Worm (Caenorhabditis elegans) whole organism, young adult: ENCODE measurements around the gene lelo-1.

ENCODE experiments used
- B0019.2 ChIP-seq: fragments of 200-800 bp; sonication (Bioruptor generic); conservative IDR thresholded peaks from 2 replicates; pipeline ENCODE4 v1.3.6; 2022; ENCODE audit warnings: missing genetic modification reagents, missing genetic modification characterization, missing compliant biosample characterization
- B0261.1 ChIP-seq: sonication (generic microtip); optimal IDR thresholded peaks from 2 replicates; lab custom pipeline; 2016; ENCODE audit warnings: mild to moderate bottlenecking, missing genetic modification characterization, moderate library complexity, missing compliant biosample characterization
- F22D6.2 ChIP-seq: sonication (generic microtip); optimal IDR thresholded peaks from 2 replicates; lab custom pipeline; 2016; ENCODE audit warnings: mild to moderate bottlenecking, missing genetic modification characterization, missing compliant biosample characterization
- F33H1.4 ChIP-seq: fragments of 200-800 bp; sonication (Bioruptor generic); IDR thresholded peaks from 2 replicates; pipeline ENCODE4 v1.3.6; 2022; ENCODE audit warnings: missing genetic modification reagents, missing genetic modification characterization, missing compliant biosample characterization
- F37B4.10 ChIP-seq: fragments of 200-800 bp; sonication (Bioruptor generic); IDR thresholded peaks from 2 replicates; pipeline ENCODE4 v1.3.6; 2022; ENCODE audit warnings: missing genetic modification characterization, missing compliant biosample characterization
- F39B2.1 ChIP-seq: fragments of 200-800 bp; sonication (Bioruptor generic); IDR thresholded peaks from 2 replicates; pipeline ENCODE4 v1.3.6; 2022; ENCODE audit warnings: missing genetic modification reagents, missing genetic modification characterization, missing compliant biosample characterization
- F55B11.4 ChIP-seq: sonication (generic microtip); optimal IDR thresholded peaks from 2 replicates; lab custom pipeline; 2016; ENCODE audit warnings: missing compliant biosample characterization, missing genetic modification characterization, borderline replicate concordance; ENCODE audit not compliant: insufficient read depth
- T07F8.4 ChIP-seq: sonication (generic microtip); optimal IDR thresholded peaks from 2 replicates; lab custom pipeline; 2016; ENCODE audit warnings: mild to moderate bottlenecking, missing genetic modification characterization, moderate library complexity, missing compliant biosample characterization
- Y67H2A.10 ChIP-seq: fragments of 200-800 bp; sonication (Bioruptor generic); conservative IDR thresholded peaks from 2 replicates; pipeline ENCODE4 v1.3.6; 2022; ENCODE audit warnings: missing genetic modification reagents, missing genetic modification characterization, missing compliant biosample characterization
- ZK185.1 ChIP-seq: sonication (generic microtip); optimal IDR thresholded peaks from 2 replicates; lab custom pipeline; 2016; ENCODE audit warnings: mild to moderate bottlenecking, missing genetic modification characterization, missing compliant biosample characterization; ENCODE audit not compliant: poor library complexity, severe bottlenecking
- attf-5 ChIP-seq: fragments of 200-800 bp; sonication (Bioruptor generic); optimal IDR thresholded peaks from 2 replicates; lab custom pipeline; 2018; ENCODE audit warnings: mild to moderate bottlenecking, missing genetic modification characterization, missing compliant biosample characterization
- bed-2 ChIP-seq: fragments of 200-800 bp; sonication (Bioruptor generic); IDR thresholded peaks from 2 replicates; pipeline ENCODE4 v1.3.6; 2022; ENCODE audit warnings: missing genetic modification reagents, missing genetic modification characterization, missing compliant biosample characterization
- cebp-1 ChIP-seq, 2 experiments: fragments of 200-800 bp in 1 of 2; sonication (Bioruptor generic) in 1 of 2; sonication (generic microtip) in 1 of 2; IDR thresholded peaks in 1 of 2; optimal IDR thresholded peaks in 1 of 2; 2 replicates each; pipeline versions ENCODE4 v1.3.6 to Lab custom; 2017 to 2022; ENCODE audit warnings: missing compliant biosample characterization in 2 of 2, missing genetic modification characterization in 2 of 2, mild to moderate bottlenecking in 1 of 2, missing genetic modification reagents in 1 of 2, moderate library complexity in 1 of 2
- ceh-40 ChIP-seq: fragments of 200-800 bp; sonication (Bioruptor generic); IDR thresholded peaks from 2 replicates; pipeline ENCODE4 v1.3.6; 2022; ENCODE audit warnings: missing genetic modification characterization, missing compliant biosample characterization
- dpl-1 ChIP-seq: fragments of 150-350 bp; optimal IDR thresholded peaks from 2 replicates; lab custom pipeline; 2014; ENCODE audit warnings: missing biosample characterization, missing genetic modification reagents, missing genetic modification characterization
- fkh-3 ChIP-seq: sonication (generic microtip); optimal IDR thresholded peaks from 2 replicates; lab custom pipeline; 2016; ENCODE audit warnings: mild to moderate bottlenecking, missing genetic modification characterization, missing compliant biosample characterization
- hlh-12 ChIP-seq: sonication (generic microtip); optimal IDR thresholded peaks from 2 replicates; lab custom pipeline; 2016; ENCODE audit warnings: missing genetic modification characterization, missing compliant biosample characterization
- hsf-1 ChIP-seq: fragments of 200-800 bp; sonication (Bioruptor generic); IDR thresholded peaks from 2 replicates; pipeline ENCODE4 v1.3.6; 2022; ENCODE audit warnings: missing genetic modification reagents, missing genetic modification characterization, missing compliant biosample characterization
- let-607 ChIP-seq, 2 experiments: fragments of 200-800 bp in 1 of 2; sonication (Bioruptor generic) in 1 of 2; sonication (generic microtip) in 1 of 2; optimal IDR thresholded peaks; 2 replicates each; lab custom pipeline; 2016 to 2018; ENCODE audit warnings: mild to moderate bottlenecking in 2 of 2, missing compliant biosample characterization in 2 of 2, missing genetic modification characterization in 2 of 2, moderate library complexity in 2 of 2, missing genotype in 1 of 2
- madf-8 ChIP-seq: fragments of 200-800 bp; sonication (Bioruptor generic); conservative IDR thresholded peaks from 2 replicates; pipeline ENCODE4 v1.3.6; 2022; ENCODE audit warnings: missing genetic modification reagents, missing genetic modification characterization, missing compliant biosample characterization
- mel-28 ChIP-seq: sonication (generic microtip); optimal IDR thresholded peaks from 2 replicates; lab custom pipeline; 2016; ENCODE audit warnings: borderline replicate concordance, mild to moderate bottlenecking, missing genetic modification characterization, missing compliant biosample characterization
- nfyb-1 ChIP-seq: fragments of 200-800 bp; sonication (Bioruptor generic); IDR thresholded peaks from 2 replicates; pipeline ENCODE4 v1.3.6; 2022; ENCODE audit warnings: missing genetic modification reagents, missing genetic modification characterization, missing compliant biosample characterization
- nhr-179 ChIP-seq: sonication (generic microtip); optimal IDR thresholded peaks from 2 replicates; lab custom pipeline; 2016; ENCODE audit warnings: mild to moderate bottlenecking, missing genetic modification characterization, missing compliant biosample characterization
- nhr-27 ChIP-seq: fragments of 200-800 bp; sonication (Bioruptor generic); optimal IDR thresholded peaks from 2 replicates; lab custom pipeline; 2018; ENCODE audit warnings: mild to moderate bottlenecking, missing genetic modification characterization, moderate library complexity, missing compliant biosample characterization
- nhr-80 ChIP-seq: sonication (generic microtip); optimal IDR thresholded peaks from 2 replicates; lab custom pipeline; 2016; ENCODE audit warnings: missing genetic modification characterization, missing compliant biosample characterization
- rec-8 ChIP-seq, 2 experiments: sonication (generic microtip); optimal IDR thresholded peaks; 2 replicates each; lab custom pipeline; 2016; ENCODE audit warnings: mild to moderate bottlenecking in 2 of 2, missing genetic modification characterization in 2 of 2, missing genetic modification reagents in 2 of 2, missing genotype in 2 of 2, missing biosample characterization in 1 of 2, missing compliant biosample characterization in 1 of 2, moderate library complexity in 1 of 2
- snpc-3.4 ChIP-seq: sonication (generic microtip); optimal IDR thresholded peaks from 2 replicates; lab custom pipeline; 2017; ENCODE audit warnings: missing genetic modification characterization, mild to moderate bottlenecking, missing compliant biosample characterization, antibody characterized with exemption, moderate library complexity, missing genotype, missing genetic modification reagents
- snpc-4 ChIP-seq, 5 experiments: fragments of 150-350 bp in 1 of 5; sonication (generic microtip) in 4 of 5; optimal IDR thresholded peaks; 2 replicates each; lab custom pipeline; 2014 to 2018; ENCODE audit warnings: missing genetic modification characterization in 5 of 5, missing biosample characterization in 3 of 5, antibody characterized with exemption in 2 of 5, mild to moderate bottlenecking in 2 of 5, missing compliant biosample characterization in 2 of 5, missing genotype in 2 of 5, moderate library complexity in 2 of 5, missing genetic modification reagents in 1 of 5
- tbx-9 ChIP-seq: sonication (generic microtip); optimal IDR thresholded peaks from 2 replicates; lab custom pipeline; 2016; ENCODE audit warnings: borderline replicate concordance, missing genetic modification characterization, inconsistent platforms, missing compliant biosample characterization
- unc-130 ChIP-seq: sonication (generic microtip); optimal IDR thresholded peaks from 2 replicates; lab custom pipeline; 2016; ENCODE audit warnings: missing genetic modification reagents, missing genetic modification characterization, missing compliant biosample characterization
- unc-62 ChIP-seq: fragments of 150-350 bp; optimal IDR thresholded peaks from 2 replicates; lab custom pipeline; 2014; ENCODE audit warnings: missing biosample characterization, missing genetic modification reagents, missing genetic modification characterization
- zfh-2 ChIP-seq: fragments of 200-800 bp; sonication (Bioruptor generic); conservative IDR thresholded peaks from 2 replicates; pipeline ENCODE4 v1.3.6; 2022; ENCODE audit warnings: missing genetic modification reagents, missing genetic modification characterization, missing compliant biosample characterization
- ztf-22 ChIP-seq: fragments of 200-800 bp; sonication (Bioruptor generic); optimal IDR thresholded peaks from 2 replicates; lab custom pipeline; 2018; ENCODE audit warnings: mild to moderate bottlenecking, missing genetic modification characterization, moderate library complexity, missing compliant biosample characterization
- ztf-26 ChIP-seq: sonication (generic microtip); optimal IDR thresholded peaks from 2 replicates; lab custom pipeline; 2017; ENCODE audit warnings: missing genetic modification characterization, missing compliant biosample characterization
- ztf-3 ChIP-seq: fragments of 200-800 bp; sonication (Bioruptor generic); optimal IDR thresholded peaks from 2 replicates; lab custom pipeline; 2018; ENCODE audit warnings: mild to moderate bottlenecking, missing genetic modification characterization, missing compliant biosample characterization
- ztf-6 ChIP-seq: fragments of 200-800 bp; sonication (Bioruptor generic); IDR thresholded peaks from 2 replicates; pipeline ENCODE4 v1.3.6; 2022; ENCODE audit warnings: missing genetic modification reagents, missing genetic modification characterization, missing compliant biosample characterization

The lelo-1 gene

ce11 chrII:6236093-6236945, 9.8 kb upstream of the lelo-1 start (continued):
- TF ChIP-seq B0261.1 (tag; lab: Kevin White, UChicago) = no peak
- TF ChIP-seq F39B2.1 (GFP tag; lab: Robert Waterston, UW) = no peak
- TF ChIP-seq B0019.2 (GFP tag; lab: Robert Waterston, UW) = no peak
- no peak for TF ChIP-seq F55B11.4
- TF ChIP-seq nhr-27 (tag; lab: Kevin White, UChicago) = no peak
- no peak for TF ChIP-seq hsf-1 (GFP tag; lab: Robert Waterston, UW)
- TF ChIP-seq nfyb-1 (GFP tag; lab: Robert Waterston, UW) = no peak
- TF ChIP-seq snpc-4 (GFP tag; optimal IDR thresholded peaks at IDR 0.05; lab: Kevin White, UChicago) = no peak
- TF ChIP-seq snpc-4 (tag; optimal IDR thresholded peaks at IDR 0.05; lab: Kevin White, UChicago) = peak in 1 of 4 experiments; percentile 20
- no peak for TF ChIP-seq rec-8 (tag; optimal IDR thresholded peaks at IDR 0.05; lab: Kevin White, UChicago)
- TF ChIP-seq ztf-6 (GFP tag; lab: Robert Waterston, UW) = no peak
- TF ChIP-seq tbx-9 (tag; lab: Kevin White, UChicago) = no peak
- no peak for TF ChIP-seq unc-62 (GFP tag; lab: Kevin White, UChicago)
- no peak for TF ChIP-seq fkh-3 (tag; lab: Kevin White, UChicago)
- TF ChIP-seq unc-130 (GFP tag; lab: Kevin White, UChicago) = no peak
- TF ChIP-seq ztf-26 (tag; lab: Kevin White, UChicago) = no peak
- no peak for TF ChIP-seq mel-28 (tag; lab: Kevin White, UChicago)
- TF ChIP-seq attf-5 (GFP tag; lab: Kevin White, UChicago) = peak; percentile 15
- TF ChIP-seq nhr-80 (tag; lab: Kevin White, UChicago) = peak; percentile 39
- TF ChIP-seq zfh-2 (GFP tag; lab: Robert Waterston, UW) = no peak
- peak; percentile 71; the same call in 1 of the 2 replicates for TF ChIP-seq cebp-1 (GFP tag; IDR thresholded peaks at IDR 0.05; lab: Robert Waterston, UW)
- peak; percentile 72 for TF ChIP-seq cebp-1 (tag; optimal IDR thresholded peaks at IDR 0.05; lab: Kevin White, UChicago)
- no peak for TF ChIP-seq nhr-179
- no peak for TF ChIP-seq dpl-1 (GFP tag; lab: Kevin White, UChicago)

- TF ChIP-seq T07F8.4 (tag; lab: Kevin White, UChicago) = no peak
- TF ChIP-seq bed-2 (GFP tag; lab: Robert Waterston, UW) = no peak
- TF ChIP-seq hlh-12 (tag; lab: Kevin White, UChicago) = no peak
- TF ChIP-seq F37B4.10 (GFP tag; lab: Robert Waterston, UW) = no peak
- no peak for TF ChIP-seq tbx-9 (tag; lab: Kevin White, UChicago)
- no peak for TF ChIP-seq Y67H2A.10 (GFP tag; lab: Robert Waterston, UW)
- no peak for TF ChIP-seq snpc-3.4 (tag; lab: Kevin White, UChicago)
- TF ChIP-seq ceh-40 (GFP tag; lab: Robert Waterston, UW) = no peak
- TF ChIP-seq F33H1.4 (GFP tag; lab: Robert Waterston, UW) = no peak
- TF ChIP-seq cebp-1 (GFP tag; IDR thresholded peaks at IDR 0.05; lab: Robert Waterston, UW) = no peak
- no peak for TF ChIP-seq cebp-1 (tag; optimal IDR thresholded peaks at IDR 0.05; lab: Kevin White, UChicago)
- TF ChIP-seq ztf-3 (GFP tag; lab: Kevin White, UChicago) = no peak
- TF ChIP-seq ztf-22 (GFP tag; lab: Kevin White, UChicago) = no peak
- no peak for TF ChIP-seq F22D6.2 (tag; lab: Kevin White, UChicago)
- no peak for TF ChIP-seq ZK185.1 (tag; lab: Kevin White, UChicago)
- no peak for TF ChIP-seq let-607 (tag; optimal IDR thresholded peaks at IDR 0.05; lab: Kevin White, UChicago)
- no peak for TF ChIP-seq madf-8 (GFP tag; lab: Robert Waterston, UW)
- TF ChIP-seq dpl-1 (GFP tag; lab: Kevin White, UChicago) = no peak
- no peak for TF ChIP-seq attf-5 (GFP tag; lab: Kevin White, UChicago)
Observed at ce11 chrII:6241758-6242157, 4.4 kb upstream of the lelo-1 start, which contains the start of gene T24H7.8. Gene T24H7.8 (plus strand): TSS chrII:6242058.
